Fruit fly (Drosophila melanogaster) whole organism, embryonic: Measurements from ENCODE around the gene CG14694.

ENCODE experiments used
- C15 ChIP-seq: fragments of 200-800 bp; sonication (Bioruptor generic); IDR thresholded peaks from 3 replicates; pipeline ENCODE4 v1.3.6; 2022; ENCODE audit warnings: missing biosample characterization, missing genetic modification characterization
- CG10431 ChIP-seq: fragments of 200-800 bp; sonication (Bioruptor generic); optimal IDR thresholded peaks from 3 replicates; lab custom pipeline; 2018; ENCODE audit warnings: missing biosample characterization, mild to moderate bottlenecking, missing genetic modification characterization
- CG12071 ChIP-seq: fragments of 200-800 bp; sonication (Bioruptor generic); optimal IDR thresholded peaks from 3 replicates; lab custom pipeline; 2018; ENCODE audit warnings: missing biosample characterization, mild to moderate bottlenecking, missing genetic modification characterization
- CG12219 ChIP-seq: fragments of 200-800 bp; sonication (Bioruptor generic); optimal IDR thresholded peaks from 3 replicates; lab custom pipeline; 2018; ENCODE audit warnings: missing biosample characterization, mild to moderate bottlenecking, missing genetic modification characterization
- CG12391 ChIP-seq: fragments of 200-800 bp; sonication (Bioruptor generic); optimal IDR thresholded peaks from 3 replicates; lab custom pipeline; 2018; ENCODE audit warnings: missing biosample characterization, mild to moderate bottlenecking, missing genetic modification characterization, moderate library complexity
- CG13424 ChIP-seq: fragments of 200-800 bp; sonication (Bioruptor generic); optimal IDR thresholded peaks from 2 replicates; lab custom pipeline; 2019; ENCODE audit warnings: missing biosample characterization, mild to moderate bottlenecking, missing genetic modification characterization, moderate library complexity
- CG14860 ChIP-seq: fragments of 200-800 bp; sonication (Bioruptor generic); IDR thresholded peaks from 3 replicates; pipeline ENCODE4 v1.3.6; 2022; ENCODE audit warnings: missing biosample characterization, missing genetic modification characterization; ENCODE audit not compliant: partially characterized antibody
- CG15073 ChIP-seq: fragments of 200-800 bp; sonication (Bioruptor generic); optimal IDR thresholded peaks from 2 replicates; lab custom pipeline; 2016; ENCODE audit warnings: missing biosample characterization, missing genetic modification characterization
- CG16863 ChIP-seq: fragments of 200-800 bp; sonication (Bioruptor generic); optimal IDR thresholded peaks from 3 replicates; lab custom pipeline; 2016; ENCODE audit warnings: missing biosample characterization, missing genetic modification characterization
- CG18619 ChIP-seq: fragments of 200-800 bp; sonication (Bioruptor generic); optimal IDR thresholded peaks from 3 replicates; lab custom pipeline; 2017; ENCODE audit warnings: missing biosample characterization, mild to moderate bottlenecking, missing genetic modification characterization
- CG3281 ChIP-seq: fragments of 200-800 bp; sonication (Bioruptor generic); optimal IDR thresholded peaks from 3 replicates; lab custom pipeline; 2017; ENCODE audit warnings: missing biosample characterization, mild to moderate bottlenecking, missing genetic modification characterization
- CG3847 ChIP-seq: fragments of 200-800 bp; sonication (Bioruptor generic); IDR thresholded peaks from 2 replicates; pipeline ENCODE4 v1.3.6; 2022; ENCODE audit warnings: missing biosample characterization, missing genetic modification characterization
- CG3995 ChIP-seq: fragments of 200-800 bp; sonication (Bioruptor generic); optimal IDR thresholded peaks from 3 replicates; lab custom pipeline; 2016; ENCODE audit warnings: missing biosample characterization, missing genetic modification characterization
- CG4424 ChIP-seq: fragments of 200-800 bp; sonication (Bioruptor generic); optimal IDR thresholded peaks from 3 replicates; lab custom pipeline; 2016; ENCODE audit warnings: missing biosample characterization, missing genetic modification characterization
- CG5953 ChIP-seq: fragments of 200-800 bp; sonication (Bioruptor generic); IDR thresholded peaks from 2 replicates; pipeline ENCODE4 v1.3.6; 2022; ENCODE audit warnings: missing biosample characterization, missing genetic modification characterization
- CG6654 ChIP-seq: fragments of 200-800 bp; sonication (Bioruptor generic); optimal IDR thresholded peaks from 2 replicates; lab custom pipeline; 2017; ENCODE audit warnings: missing biosample characterization, mild to moderate bottlenecking, missing genetic modification characterization
- CG6813 ChIP-seq: fragments of 200-800 bp; sonication (Bioruptor generic); optimal IDR thresholded peaks from 2 replicates; lab custom pipeline; 2017; ENCODE audit warnings: missing biosample characterization, missing genetic modification characterization, mild to moderate bottlenecking, moderate library complexity, missing genetic modification reagents
- CG7745 ChIP-seq: fragments of 200-800 bp; sonication (Bioruptor generic); optimal IDR thresholded peaks from 2 replicates; lab custom pipeline; 2018; ENCODE audit warnings: missing biosample characterization, mild to moderate bottlenecking, missing genetic modification characterization, moderate library complexity
- CG8359 ChIP-seq: fragments of 200-800 bp; sonication (Bioruptor generic); optimal IDR thresholded peaks from 2 replicates; lab custom pipeline; 2017; ENCODE audit warnings: missing biosample characterization, mild to moderate bottlenecking, missing genetic modification characterization, borderline replicate concordance
- CG9215 ChIP-seq: fragments of 200-800 bp; sonication (Bioruptor generic); IDR thresholded peaks from 2 replicates; pipeline ENCODE4 v1.3.6; 2022; ENCODE audit warnings: missing biosample characterization, missing genetic modification characterization
- CG9876 ChIP-seq: fragments of 200-800 bp; sonication (Bioruptor generic); optimal IDR thresholded peaks from 2 replicates; lab custom pipeline; 2016; ENCODE audit warnings: missing biosample characterization, missing genetic modification characterization
- CTCF ChIP-seq: fragments of 200-800 bp; sonication (Bioruptor generic); optimal IDR thresholded peaks from 2 replicates; lab custom pipeline; 2017; ENCODE audit warnings: missing biosample characterization, mild to moderate bottlenecking, missing genetic modification characterization, moderate library complexity
- Camta ChIP-seq: fragments of 200-800 bp; sonication (Bioruptor generic); optimal IDR thresholded peaks from 2 replicates; lab custom pipeline; 2016; ENCODE audit warnings: missing biosample characterization, missing genetic modification characterization
- D ChIP-seq, 2 experiments: fragments of 200-800 bp in 1 of 2; fragments of >200 bp in 1 of 2; sonication (Bioruptor generic) in 1 of 2; optimal IDR thresholded peaks; 2 replicates in 1 of 2; 3 replicates in 1 of 2; lab custom pipeline; 2017; ENCODE audit warnings: mild to moderate bottlenecking in 1 of 2, missing biosample characterization in 1 of 2, missing genetic modification characterization in 1 of 2, missing genetic modification reagents in 1 of 2
- Dll ChIP-seq: fragments of 200-800 bp; sonication (Bioruptor generic); IDR thresholded peaks from 4 replicates; pipeline ENCODE4 v1.3.6; 2022; ENCODE audit warnings: missing biosample characterization, missing genetic modification characterization; ENCODE audit not compliant: partially characterized antibody
- Eip74EF ChIP-seq, 2 experiments: fragments of 200-800 bp in 1 of 2; fragments of >200 bp in 1 of 2; sonication (Bioruptor generic) in 1 of 2; optimal IDR thresholded peaks; 2 replicates each; lab custom pipeline; 2017 to 2019; ENCODE audit warnings: missing biosample characterization in 2 of 2, missing genetic modification characterization in 2 of 2, mild to moderate bottlenecking in 1 of 2, moderate library complexity in 1 of 2
- Gsc ChIP-seq: fragments of 200-800 bp; sonication (Bioruptor generic); IDR thresholded peaks from 2 replicates; pipeline ENCODE4 v1.3.6; 2022; ENCODE audit warnings: missing biosample characterization, missing genetic modification characterization
- HLH3B ChIP-seq: fragments of 200-800 bp; sonication (Bioruptor generic); IDR thresholded peaks from 2 replicates; pipeline ENCODE4 v1.3.6; 2022; ENCODE audit warnings: missing biosample characterization, missing genetic modification characterization
- Hand ChIP-seq: fragments of 200-800 bp; sonication (Bioruptor generic); optimal IDR thresholded peaks from 2 replicates; lab custom pipeline; 2017; ENCODE audit warnings: mild to moderate bottlenecking, missing biosample characterization, missing genetic modification reagents, missing genetic modification characterization
- Hr39 ChIP-seq: fragments of >200 bp; optimal IDR thresholded peaks from 2 replicates; lab custom pipeline; 2017
- Jarid2 ChIP-seq: fragments of 200-800 bp; sonication (Bioruptor generic); optimal IDR thresholded peaks from 3 replicates; lab custom pipeline; 2017; ENCODE audit warnings: mild to moderate bottlenecking, missing biosample characterization, missing genetic modification reagents, missing genetic modification characterization
- Side ChIP-seq: fragments of 200-800 bp; sonication (Bioruptor generic); optimal IDR thresholded peaks from 2 replicates; lab custom pipeline; 2016; ENCODE audit warnings: missing biosample characterization, missing genetic modification characterization
- Sin3A ChIP-seq: fragments of >200 bp; optimal IDR thresholded peaks from 2 replicates; lab custom pipeline; 2018
- Taf1 ChIP-seq: fragments of 200-800 bp; sonication (Bioruptor generic); IDR thresholded peaks from 2 replicates; pipeline ENCODE4 v1.3.6; 2022; ENCODE audit warnings: missing biosample characterization, missing genetic modification characterization
- Vsx1 ChIP-seq: fragments of 200-800 bp; sonication (Bioruptor generic); optimal IDR thresholded peaks from 2 replicates; lab custom pipeline; 2017; ENCODE audit warnings: missing biosample characterization, mild to moderate bottlenecking, missing genetic modification characterization, missing genetic modification reagents
- Xbp1 ChIP-seq: fragments of 200-800 bp; sonication (Bioruptor generic); optimal IDR thresholded peaks from 3 replicates; lab custom pipeline; 2016; ENCODE audit warnings: missing biosample characterization, mild to moderate bottlenecking, missing genetic modification characterization
- Xrp1 ChIP-seq: fragments of 200-800 bp; sonication (Bioruptor generic); IDR thresholded peaks from 2 replicates; pipeline ENCODE4 v1.3.6; 2022; ENCODE audit warnings: missing biosample characterization, missing genetic modification characterization
- bowl ChIP-seq: fragments of 200-800 bp; sonication (Bioruptor generic); IDR thresholded peaks from 2 replicates; pipeline ENCODE4 v1.3.6; 2022; ENCODE audit warnings: missing biosample characterization, missing genetic modification characterization
- cad ChIP-seq: fragments of >200 bp; optimal IDR thresholded peaks from 2 replicates; lab custom pipeline; 2017; ENCODE audit warnings: missing biosample characterization, missing genetic modification characterization
- dysf ChIP-seq: fragments of 200-800 bp; sonication (Bioruptor generic); IDR thresholded peaks from 3 replicates; pipeline ENCODE4 v1.3.6; 2022; ENCODE audit warnings: missing biosample characterization, missing genetic modification characterization
- fd64A ChIP-seq: fragments of 200-800 bp; sonication (Bioruptor generic); optimal IDR thresholded peaks from 3 replicates; lab custom pipeline; 2018; ENCODE audit warnings: missing biosample characterization, mild to moderate bottlenecking, missing genetic modification characterization
- ftz-f1 ChIP-seq: fragments of 200-800 bp; sonication (Bioruptor generic); optimal IDR thresholded peaks from 2 replicates; lab custom pipeline; 2016; ENCODE audit warnings: missing biosample characterization, missing genetic modification characterization
- fu2 ChIP-seq: fragments of 200-800 bp; sonication (Bioruptor generic); optimal IDR thresholded peaks from 2 replicates; lab custom pipeline; 2016; ENCODE audit warnings: missing biosample characterization, missing genetic modification characterization
- gfzf ChIP-seq: fragments of 200-800 bp; sonication (Bioruptor generic); optimal IDR thresholded peaks from 2 replicates; lab custom pipeline; 2016; ENCODE audit warnings: missing biosample characterization, mild to moderate bottlenecking, missing genetic modification characterization, moderate library complexity
- knrl ChIP-seq: fragments of 200-800 bp; sonication (Bioruptor generic); IDR thresholded peaks from 3 replicates; pipeline ENCODE4 v1.3.6; 2022; ENCODE audit warnings: missing biosample characterization, missing genetic modification characterization; ENCODE audit not compliant: partially characterized antibody
- mirr ChIP-seq: fragments of 200-800 bp; sonication (Bioruptor generic); optimal IDR thresholded peaks from 3 replicates; lab custom pipeline; 2018; ENCODE audit warnings: missing biosample characterization, mild to moderate bottlenecking, missing genetic modification characterization
- sob ChIP-seq: fragments of 200-800 bp; sonication (Bioruptor generic); IDR thresholded peaks from 2 replicates; pipeline ENCODE4 v1.3.6; 2022; ENCODE audit warnings: missing biosample characterization, missing genetic modification characterization
- stwl ChIP-seq: fragments of 200-800 bp; sonication (Bioruptor generic); optimal IDR thresholded peaks from 3 replicates; lab custom pipeline; 2018; ENCODE audit warnings: missing biosample characterization, mild to moderate bottlenecking, missing genetic modification characterization, moderate library complexity
- tgo ChIP-seq: fragments of 200-800 bp; sonication (Bioruptor generic); IDR thresholded peaks from 3 replicates; pipeline ENCODE4 v1.3.6; 2022; ENCODE audit warnings: missing biosample characterization, missing genetic modification characterization
- twi ChIP-seq: fragments of 200-800 bp; optimal IDR thresholded peaks from 2 replicates; lab custom pipeline; 2019; ENCODE audit warnings: missing biosample characterization, mild to moderate bottlenecking, missing genetic modification characterization, moderate library complexity

Gene CG14694

dm6 chr3R:10872148-10872783 is 12.7 kb upstream of the CG14694 start, which contains the start of gene Fdh (continued):
- peak; percentile 73 for TF ChIP-seq Xbp1 (GFP tag; lab: Kevin White, UChicago)
- TF ChIP-seq gfzf (GFP tag; lab: Kevin White, UChicago), result peak; percentile 69
- TF ChIP-seq Hand (GFP tag; lab: Kevin White, UChicago), result no peak
- no peak for TF ChIP-seq Taf1 (GFP tag; lab: Robert Waterston, UW)
- TF ChIP-seq ftz-f1 (GFP tag; lab: Kevin White, UChicago), result peak; percentile 55
- TF ChIP-seq Camta, result peak; percentile 32
- no peak for TF ChIP-seq Dll
- TF ChIP-seq CG15073 (GFP tag; lab: Kevin White, UChicago), result no peak
- peak; percentile 54 for TF ChIP-seq CG3281
- no peak for TF ChIP-seq CG8359 (GFP tag; lab: Kevin White, UChicago)
- TF ChIP-seq dysf (GFP tag; lab: Robert Waterston, UW), result peak; percentile 53; the same call in 2 of the 3 replicates
- peak; percentile 31 for TF ChIP-seq CG3995 (GFP tag; lab: Kevin White, UChicago)
- peak; percentile 7 for TF ChIP-seq CG12071 (GFP tag; lab: Kevin White, UChicago)
- peak; percentile 50 for TF ChIP-seq sob
- no peak for TF ChIP-seq CG9876 (GFP tag; lab: Kevin White, UChicago)
- TF ChIP-seq CG6813 (GFP tag; lab: Kevin White, UChicago), result no peak
- no peak for TF ChIP-seq fu2
- TF ChIP-seq Vsx1, result peak; percentile 38
- TF ChIP-seq Gsc, result no peak
- TF ChIP-seq CG6654 (GFP tag; lab: Kevin White, UChicago), result peak; percentile 18
- TF ChIP-seq Sin3A (lab: Kevin White, UChicago), result peak; percentile 70
- no peak for TF ChIP-seq CG5953 (GFP tag; lab: Robert Waterston, UW)
- TF ChIP-seq CG13424 (tag; lab: Kevin White, UChicago), result peak; percentile 73
- peak; percentile 36 for TF ChIP-seq fd64A (GFP tag; lab: Kevin White, UChicago)
- peak; percentile 47 for TF ChIP-seq twi (tag; lab: Kevin White, UChicago)
- peak; percentile 45 for TF ChIP-seq CG10431 (GFP tag; lab: Kevin White, UChicago)
- peak; percentile 69 for TF ChIP-seq Xrp1 (GFP tag; lab: Robert Waterston, UW)
- TF ChIP-seq HLH3B (GFP tag; lab: Robert Waterston, UW), result peak; percentile 37; the same call in 1 of the 2 replicates
- TF ChIP-seq knrl (GFP tag; lab: Robert Waterston, UW), result 0 out of 3 replicates have a peak, but pooled peaks have one; percentile 22
- no peak for TF ChIP-seq CG7745 (tag; lab: Kevin White, UChicago)
- no peak for TF ChIP-seq CG3847
- no peak for TF ChIP-seq Side (GFP tag; lab: Kevin White, UChicago)
- TF ChIP-seq bowl, result 0 out of 2 replicates have a peak, but pooled peaks have one; percentile 16
- TF ChIP-seq CTCF, result no peak
- peak; percentile 74 for TF ChIP-seq CG4424 (GFP tag; lab: Kevin White, UChicago)
- peak; percentile 9 for TF ChIP-seq CG16863 (GFP tag; lab: Kevin White, UChicago)
- no peak for TF ChIP-seq CG9215 (GFP tag; lab: Robert Waterston, UW)
- TF ChIP-seq tgo (GFP tag; lab: Robert Waterston, UW), result peak; percentile 41; the same call in 2 of the 3 replicates
- TF ChIP-seq C15, result no peak
- no peak for TF ChIP-seq Hr39
- TF ChIP-seq CG14860 (GFP tag; lab: Robert Waterston, UW), result no peak
- TF ChIP-seq CG12219 (GFP tag; lab: Kevin White, UChicago), result peak; percentile 45
- TF ChIP-seq mirr (GFP tag; lab: Kevin White, UChicago), result no peak
- TF ChIP-seq stwl (tag; lab: Kevin White, UChicago), result peak; percentile 74
- peak; percentile 81 for TF ChIP-seq CG12391
- peak; percentile 3 for TF ChIP-seq D (optimal IDR thresholded peaks at IDR 0.05; lab: Kevin White, UChicago)
- TF ChIP-seq D (GFP tag; optimal IDR thresholded peaks at IDR 0.05; lab: Kevin White, UChicago), result no peak
- TF ChIP-seq Eip74EF (GFP tag; optimal IDR thresholded peaks at IDR 0.05; lab: Kevin White, UChicago), result peak in 1 of 2 experiments; percentile 38
- TF ChIP-seq cad (GFP tag; lab: Kevin White, UChicago), result no peak
- peak; percentile 60 for TF ChIP-seq CG18619
- TF ChIP-seq Jarid2 (GFP tag; lab: Kevin White, UChicago), result peak; percentile 6
